Fruit fly (Drosophila melanogaster) whole organism: ENCODE measurements around the gene CG14174.
A peak's percentile ranks its signal among the peaks of the same experiment; 100 is the strongest.

Experiments
- CG8478 ChIP-seq: fragments of >200 bp; optimal IDR thresholded peaks from 2 replicates; lab custom pipeline; 2018; ENCODE audit warnings: inconsistent platforms
- Dll ChIP-seq: fragments of >200 bp; optimal IDR thresholded peaks from 2 replicates; lab custom pipeline; 2017
- EcR ChIP-seq, 2 experiments: fragments of >200 bp; optimal IDR thresholded peaks; 2 replicates each; lab custom pipeline; 2017; ENCODE audit warnings: missing biosample characterization in 2 of 2, missing genetic modification characterization in 2 of 2, missing genetic modification reagents in 2 of 2
- pan ChIP-seq: fragments of >200 bp; optimal IDR thresholded peaks from 2 replicates; lab custom pipeline; 2017
- psq ChIP-seq: fragments of >200 bp; optimal IDR thresholded peaks from 2 replicates; lab custom pipeline; 2017
- usp ChIP-seq: fragments of >200 bp; optimal IDR thresholded peaks from 2 replicates; lab custom pipeline; 2017; ENCODE audit warnings: missing biosample characterization, missing genetic modification characterization, mixed read lengths

The CG14174 gene

dm6 chr3L:9690798-9691475, 28.2 kb upstream of the CG14174 start:
- no peak for TF ChIP-seq CG8478 (lab: Kevin White, UChicago)
- no peak for TF ChIP-seq Dll (lab: Kevin White, UChicago)

dm6 chr3L:9691476-9691826, 27.7 kb upstream of the CG14174 start:
- no peak for TF ChIP-seq EcR (GFP tag; optimal IDR thresholded peaks at IDR 0.05; lab: Kevin White, UChicago)
- no peak for TF ChIP-seq pan (lab: Kevin White, UChicago)
- no peak for TF ChIP-seq Dll (lab: Kevin White, UChicago)
- no peak for TF ChIP-seq usp (GFP tag; lab: Kevin White, UChicago)
- no peak for TF ChIP-seq CG8478 (lab: Kevin White, UChicago)
- no peak for TF ChIP-seq psq

dm6 chr3L:9692234-9692891, 26.8 kb upstream of the CG14174 start:
- TF ChIP-seq pan (lab: Kevin White, UChicago) (no peak), Dll (lab: Kevin White, UChicago) (no peak), usp (GFP tag; lab: Kevin White, UChicago) (no peak), CG8478 (lab: Kevin White, UChicago) (no peak), EcR (GFP tag; optimal IDR thresholded peaks at IDR 0.05; lab: Kevin White, UChicago) (no peak), psq (no peak)

dm6 chr3L:9692892-9693551, 26.1 kb upstream of the CG14174 start:
- TF ChIP-seq psq = no peak
- no peak for TF ChIP-seq usp (GFP tag; lab: Kevin White, UChicago)
- TF ChIP-seq pan (lab: Kevin White, UChicago) = peak; percentile 92
- no peak for TF ChIP-seq CG8478 (lab: Kevin White, UChicago)
- no peak for TF ChIP-seq EcR (GFP tag; optimal IDR thresholded peaks at IDR 0.05; lab: Kevin White, UChicago)
- peak; percentile 47 for TF ChIP-seq Dll (lab: Kevin White, UChicago)

dm6 chr3L:9693552-9694133, 25.5 kb upstream of the CG14174 start:
- TF ChIP-seq psq (no peak), CG8478 (lab: Kevin White, UChicago) (no peak), pan (lab: Kevin White, UChicago) (no peak), Dll (lab: Kevin White, UChicago) (no peak), EcR (GFP tag; optimal IDR thresholded peaks at IDR 0.05; lab: Kevin White, UChicago) (no peak), usp (GFP tag; lab: Kevin White, UChicago) (no peak)

dm6 chr3L:9694169-9694866, 24.8 kb upstream of the CG14174 start:
- TF ChIP-seq usp (GFP tag; lab: Kevin White, UChicago) (no peak), EcR (GFP tag; optimal IDR thresholded peaks at IDR 0.05; lab: Kevin White, UChicago) (no peak), Dll (lab: Kevin White, UChicago) (peak; percentile 60)

- TF ChIP-seq psq = no peak
- no peak for TF ChIP-seq CG8478 (lab: Kevin White, UChicago)
- no peak for TF ChIP-seq pan (lab: Kevin White, UChicago)
- no peak for TF ChIP-seq Dll (lab: Kevin White, UChicago)
- TF ChIP-seq EcR (GFP tag; optimal IDR thresholded peaks at IDR 0.05; lab: Kevin White, UChicago) = no peak
- no peak for TF ChIP-seq usp (GFP tag; lab: Kevin White, UChicago)
Measured at dm6 chr3L:9694867-9695236, 24.3 kb upstream of the CG14174 start.

dm6 chr3L:9695242-9695641, 23.9 kb upstream of the CG14174 start:
- peak; percentile 57 for TF ChIP-seq Dll (lab: Kevin White, UChicago)
- TF ChIP-seq EcR (GFP tag; optimal IDR thresholded peaks at IDR 0.05; lab: Kevin White, UChicago) = no peak
- TF ChIP-seq psq = no peak
- TF ChIP-seq usp (GFP tag; lab: Kevin White, UChicago) = no peak
- no peak for TF ChIP-seq CG8478 (lab: Kevin White, UChicago)
- no peak for TF ChIP-seq pan (lab: Kevin White, UChicago)

dm6 chr3L:9695647-9696046, 23.5 kb upstream of the CG14174 start:
- TF ChIP-seq psq = no peak
- no peak for TF ChIP-seq pan (lab: Kevin White, UChicago)
- TF ChIP-seq usp (GFP tag; lab: Kevin White, UChicago) = no peak
- no peak for TF ChIP-seq EcR (GFP tag; optimal IDR thresholded peaks at IDR 0.05; lab: Kevin White, UChicago)
- TF ChIP-seq Dll (lab: Kevin White, UChicago) = no peak
- no peak for TF ChIP-seq CG8478 (lab: Kevin White, UChicago)

dm6 chr3L:9696650-9697526, 22.2 kb upstream of the CG14174 start, which contains the start of gene Prps:
Gene Prps (minus strand): TSS chr3L:9696700.
- TF ChIP-seq Dll (lab: Kevin White, UChicago) (peak; percentile 45), pan (lab: Kevin White, UChicago) (no peak), EcR (GFP tag; optimal IDR thresholded peaks at IDR 0.05; lab: Kevin White, UChicago) (no peak), psq (no peak), usp (GFP tag; lab: Kevin White, UChicago) (no peak)
